Fruit fly (Drosophila melanogaster) whole organism, prepupa: Measurements from ENCODE around the gene PAN3.

ENCODE experiments used
- CG10631 ChIP-seq: fragments of 200-800 bp; sonication (Bioruptor generic); optimal IDR thresholded peaks from 2 replicates; lab custom pipeline; 2016; ENCODE audit warnings: missing biosample characterization, missing genetic modification characterization
- CG11902 ChIP-seq: fragments of 200-800 bp; sonication (Bioruptor generic); optimal IDR thresholded peaks from 3 replicates; lab custom pipeline; 2016; ENCODE audit warnings: missing biosample characterization, missing genetic modification characterization
- CG4318 ChIP-seq: fragments of 200-800 bp; sonication (Bioruptor generic); optimal IDR thresholded peaks from 3 replicates; lab custom pipeline; 2017; ENCODE audit warnings: missing biosample characterization, mild to moderate bottlenecking, missing genetic modification characterization
- Lpt ChIP-seq: fragments of 200-800 bp; sonication (Bioruptor generic); optimal IDR thresholded peaks from 3 replicates; lab custom pipeline; 2016; ENCODE audit warnings: missing biosample characterization, missing genetic modification characterization
- Met ChIP-seq: fragments of 200-800 bp; sonication (Bioruptor generic); optimal IDR thresholded peaks from 3 replicates; lab custom pipeline; 2016; ENCODE audit warnings: missing biosample characterization, missing genetic modification characterization
- Sox102F ChIP-seq: fragments of 200-800 bp; sonication (Bioruptor generic); optimal IDR thresholded peaks from 2 replicates; lab custom pipeline; 2016; ENCODE audit warnings: missing biosample characterization, mild to moderate bottlenecking, missing genetic modification characterization
- fd59A ChIP-seq: fragments of 200-800 bp; sonication (Bioruptor generic); optimal IDR thresholded peaks from 2 replicates; lab custom pipeline; 2017; ENCODE audit warnings: missing biosample characterization, mild to moderate bottlenecking, missing genetic modification characterization, missing genetic modification reagents
- salr ChIP-seq, 2 experiments: fragments of 200-800 bp; sonication (Bioruptor generic); optimal IDR thresholded peaks; 3 replicates each; lab custom pipeline; 2016 to 2018; ENCODE audit warnings: missing biosample characterization in 2 of 2, missing genetic modification characterization in 2 of 2, mild to moderate bottlenecking in 1 of 2
- vri ChIP-seq: fragments of 200-800 bp; sonication (Bioruptor generic); optimal IDR thresholded peaks from 3 replicates; lab custom pipeline; 2016; ENCODE audit warnings: missing biosample characterization, mild to moderate bottlenecking, missing genetic modification characterization

DNA sequence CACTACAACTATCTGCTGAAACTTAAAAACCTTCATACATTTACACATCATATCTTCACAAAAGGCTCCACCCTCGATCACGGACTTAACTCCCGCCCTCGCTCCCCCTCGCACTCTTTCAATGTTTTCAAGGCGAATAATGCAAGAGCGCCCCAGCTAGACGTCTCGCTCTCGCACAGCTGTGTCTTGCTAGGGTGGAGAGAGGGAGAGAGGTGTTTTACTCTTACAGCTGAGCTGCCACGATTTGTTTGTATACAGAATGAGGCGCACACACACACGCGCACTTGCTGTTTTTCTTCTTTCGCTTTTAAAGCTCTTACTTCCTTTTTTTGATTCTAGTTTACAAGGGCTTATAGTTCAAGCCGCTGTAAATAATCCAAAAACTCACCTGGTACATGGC, 1.2 kb upstream of the PAN3 start:
- no peak for TF ChIP-seq CG11902 (GFP tag; lab: Kevin White, UChicago)
- no peak for TF ChIP-seq fd59A (GFP tag; lab: Kevin White, UChicago)
- TF ChIP-seq Lpt (GFP tag; lab: Kevin White, UChicago), result no peak
- no peak for TF ChIP-seq CG4318 (GFP tag; lab: Kevin White, UChicago)
- no peak for TF ChIP-seq CG10631 (GFP tag; lab: Kevin White, UChicago)
- no peak for TF ChIP-seq salr (GFP tag; optimal IDR thresholded peaks at IDR 0.05; lab: Kevin White, UChicago)
- peak; percentile 46 for TF ChIP-seq vri (GFP tag; lab: Kevin White, UChicago)
- TF ChIP-seq Met, result no peak
- no peak for TF ChIP-seq Sox102F (GFP tag; lab: Kevin White, UChicago)
